Worm (Caenorhabditis elegans) whole organism, L4/young adult: ENCODE data around the gene B0034.4.

Experiments
- W03F9.2 ChIP-seq: fragments of 150-350 bp; optimal IDR thresholded peaks from 2 replicates; lab custom pipeline; 2014; ENCODE audit warnings: missing biosample characterization, missing genetic modification characterization
- dao-5 ChIP-seq: sonication (generic microtip); optimal IDR thresholded peaks from 2 replicates; lab custom pipeline; 2016; ENCODE audit warnings: missing genotype, missing genetic modification characterization, moderate library complexity, missing compliant biosample characterization
- him-1 ChIP-seq: sonication (generic microtip); optimal IDR thresholded peaks from 2 replicates; lab custom pipeline; 2016; ENCODE audit warnings: missing genotype, missing genetic modification reagents, missing genetic modification characterization, missing compliant biosample characterization

- TF ChIP-seq W03F9.2 (tag; lab: Kevin White, UChicago) (no peak), him-1 (tag; lab: Kevin White, UChicago) (no peak), dao-5 (tag; lab: Kevin White, UChicago) (peak; percentile 25)
Measured at ce11 chrII:5931109-5931508, 38.2 kb downstream of the B0034.4 start.
